Fruit fly (Drosophila melanogaster): Measurements from ENCODE around the gene CG31288.

- TF ChIP-seq bab1 (GFP tag; optimal IDR thresholded peaks at IDR 0.05) (no peak), cic (GFP tag; optimal IDR thresholded peaks at IDR 0.05) (peak; percentile 46), pad (GFP tag; optimal IDR thresholded peaks at IDR 0.05) (no peak), CG1620 (GFP tag; optimal IDR thresholded peaks at IDR 0.05) (no peak), Crg-1 (GFP tag; optimal IDR thresholded peaks at IDR 0.05) (no peak), CG7045 (GFP tag; optimal IDR thresholded peaks at IDR 0.05) (no peak), CG14711 (tag; optimal IDR thresholded peaks at IDR 0.05) (no peak), CG5204 (GFP tag; optimal IDR thresholded peaks at IDR 0.05) (no peak), CG33017 (tag; optimal IDR thresholded peaks at IDR 0.05) (no peak), CG11617 (GFP tag; optimal IDR thresholded peaks at IDR 0.05) (no peak), tj (GFP tag; optimal IDR thresholded peaks at IDR 0.05) (no peak), Hr96 (GFP tag; optimal IDR thresholded peaks at IDR 0.05) (peak; percentile 1), cnc (optimal IDR thresholded peaks at IDR 0.05) (no peak), CG12768 (GFP tag; optimal IDR thresholded peaks at IDR 0.05) (peak; percentile 61)
These were observed 8.9 kb upstream of the CG31288 start, which contains the start of gene CG10550 for dm6 chr3R:25308228-25308627.
